Worm (Caenorhabditis elegans) whole organism, L4/young adult: Measurements from ENCODE around the gene toh-1.

Experiments
- W03F9.2 ChIP-seq: fragments of 150-350 bp; optimal IDR thresholded peaks from 2 replicates; lab custom pipeline; 2014; ENCODE audit warnings: missing biosample characterization, missing genetic modification characterization
- dao-5 ChIP-seq: sonication (generic microtip); optimal IDR thresholded peaks from 2 replicates; lab custom pipeline; 2016; ENCODE audit warnings: missing genotype, missing genetic modification characterization, moderate library complexity, missing compliant biosample characterization
- him-1 ChIP-seq: sonication (generic microtip); optimal IDR thresholded peaks from 2 replicates; lab custom pipeline; 2016; ENCODE audit warnings: missing genotype, missing genetic modification reagents, missing genetic modification characterization, missing compliant biosample characterization

ce11 chrIII:3821969-3822453 lies 13.2 kb upstream of the toh-1 start, which contains the start of gene amx-1:
- TF ChIP-seq him-1 (tag; lab: Kevin White, UChicago), result no peak
- TF ChIP-seq W03F9.2, result no peak
- no peak for TF ChIP-seq dao-5 (tag; lab: Kevin White, UChicago)
